Fruit fly (Drosophila melanogaster): ENCODE data around the gene CG13994.
A peak's percentile ranks its signal among the peaks of the same experiment; 100 is the strongest.

CG13994 gene

dm6 chr2L:6053874-6054469, 8.8 kb upstream of the CG13994 start, which contains the start of gene CG13995 (continued):
- TF ChIP-seq H2.0 (GFP tag; IDR thresholded peaks at IDR 0.05): no peak
- no peak for TF ChIP-seq ac (GFP tag; optimal IDR thresholded peaks at IDR 0.05)
- no peak for TF ChIP-seq CG8478 (optimal IDR thresholded peaks at IDR 0.05)
- TF ChIP-seq CG33213 (GFP tag; optimal IDR thresholded peaks at IDR 0.05): no peak
- no peak for TF ChIP-seq HmgZ (tag; optimal IDR thresholded peaks at IDR 0.05)
- TF ChIP-seq CG8359 (GFP tag; optimal IDR thresholded peaks at IDR 0.05; ENCODE audit: borderline replicate concordance): no peak
- no peak for TF ChIP-seq kni (GFP tag; optimal IDR thresholded peaks at IDR 0.05)
- no peak for TF ChIP-seq BEAF-32 (GFP tag; optimal IDR thresholded peaks at IDR 0.05)
- TF ChIP-seq bsh (GFP tag; optimal IDR thresholded peaks at IDR 0.05): no peak
- no peak for TF ChIP-seq CG10147 (GFP tag; optimal IDR thresholded peaks at IDR 0.05)
- TF ChIP-seq Trl (optimal IDR thresholded peaks at IDR 0.05): peak in 1 of 2 experiments; percentile 71
- TF ChIP-seq Trl (GFP tag; optimal IDR thresholded peaks at IDR 0.05): no peak
- no peak for TF ChIP-seq Aef1 (GFP tag; IDR thresholded peaks at IDR 0.05)
- TF ChIP-seq lab (GFP tag; optimal IDR thresholded peaks at IDR 0.05): peak; percentile 22
- no peak for TF ChIP-seq Dref (GFP tag; IDR thresholded peaks at IDR 0.05)
- TF ChIP-seq wek (GFP tag; optimal IDR thresholded peaks at IDR 0.05): no peak
- no peak for TF ChIP-seq Ptx1 (GFP tag; IDR thresholded peaks at IDR 0.05)
- TF ChIP-seq CG7786 (GFP tag; optimal IDR thresholded peaks at IDR 0.05): no peak
- TF ChIP-seq cg (GFP tag; optimal IDR thresholded peaks at IDR 0.05): peak; percentile 57
- peak; percentile 89 for TF ChIP-seq Deaf1 (tag; optimal IDR thresholded peaks at IDR 0.05)
- TF ChIP-seq B-H1 (GFP tag; IDR thresholded peaks at IDR 0.05): no peak
- no peak for TF ChIP-seq HHEX (GFP tag; optimal IDR thresholded peaks at IDR 0.05)
- TF ChIP-seq CkIIα-i1 (GFP tag; IDR thresholded peaks at IDR 0.05): no peak
- TF ChIP-seq CG5245 (GFP tag; optimal IDR thresholded peaks at IDR 0.05): no peak
- no peak for TF ChIP-seq gsb-n (tag; optimal IDR thresholded peaks at IDR 0.05)
- no peak for TF ChIP-seq CG10209 (GFP tag; optimal IDR thresholded peaks at IDR 0.05)
- TF ChIP-seq CG6272 (GFP tag; IDR thresholded peaks at IDR 0.05): no peak
- peak; percentile 28 for TF ChIP-seq Blimp-1 (GFP tag; optimal IDR thresholded peaks at IDR 0.05)
- no peak for TF ChIP-seq CG12155 (GFP tag; optimal IDR thresholded peaks at IDR 0.05)
- TF ChIP-seq fd3F (GFP tag; optimal IDR thresholded peaks at IDR 0.05): no peak
- no peak for TF ChIP-seq Scr (GFP tag; IDR thresholded peaks at IDR 0.05; ENCODE audit: partially characterized antibody)
- TF ChIP-seq tio (GFP tag; optimal IDR thresholded peaks at IDR 0.05): no peak
- TF ChIP-seq slbo (GFP tag; IDR thresholded peaks at IDR 0.05): no peak
- TF ChIP-seq CG17829 (tag; optimal IDR thresholded peaks at IDR 0.05): no peak
- no peak for TF ChIP-seq Xbp1 (GFP tag; optimal IDR thresholded peaks at IDR 0.05)
- TF ChIP-seq CG10274 (GFP tag; optimal IDR thresholded peaks at IDR 0.05): no peak
- peak in 1 of 2 experiments; percentile 75 for TF ChIP-seq Hr51 (GFP tag; optimal IDR thresholded peaks at IDR 0.05)
- TF ChIP-seq sd (tag; optimal IDR thresholded peaks at IDR 0.05): no peak
- TF ChIP-seq CG3065 (GFP tag; optimal IDR thresholded peaks at IDR 0.05): no peak
- TF ChIP-seq sob (GFP tag; IDR thresholded peaks at IDR 0.05): no peak
- TF ChIP-seq Fer2 (tag; optimal IDR thresholded peaks at IDR 0.05): no peak
- TF ChIP-seq usp (GFP tag; optimal IDR thresholded peaks at IDR 0.05): no peak
- no peak for TF ChIP-seq onecut (GFP tag; IDR thresholded peaks at IDR 0.05)
- no peak for TF ChIP-seq tx (GFP tag; optimal IDR thresholded peaks at IDR 0.05)

All from whole organism, embryonic.